Worm (Caenorhabditis elegans) whole organism, late embryonic: ENCODE measurements around the gene uroc-1.

Source experiments
- ets-4 ChIP-seq: sonication (generic microtip); optimal IDR thresholded peaks from 2 replicates; lab custom pipeline; 2016; ENCODE audit warnings: missing genetic modification characterization, missing compliant biosample characterization
- gmeb-2 ChIP-seq: sonication (generic microtip); optimal IDR thresholded peaks from 2 replicates; lab custom pipeline; 2016; ENCODE audit warnings: missing genetic modification characterization, inconsistent platforms, missing compliant biosample characterization
- pros-1 ChIP-seq: fragments of 150-350 bp; optimal IDR thresholded peaks from 2 replicates; lab custom pipeline; 2014; ENCODE audit warnings: missing biosample characterization, missing genetic modification reagents, missing genetic modification characterization

DNA sequence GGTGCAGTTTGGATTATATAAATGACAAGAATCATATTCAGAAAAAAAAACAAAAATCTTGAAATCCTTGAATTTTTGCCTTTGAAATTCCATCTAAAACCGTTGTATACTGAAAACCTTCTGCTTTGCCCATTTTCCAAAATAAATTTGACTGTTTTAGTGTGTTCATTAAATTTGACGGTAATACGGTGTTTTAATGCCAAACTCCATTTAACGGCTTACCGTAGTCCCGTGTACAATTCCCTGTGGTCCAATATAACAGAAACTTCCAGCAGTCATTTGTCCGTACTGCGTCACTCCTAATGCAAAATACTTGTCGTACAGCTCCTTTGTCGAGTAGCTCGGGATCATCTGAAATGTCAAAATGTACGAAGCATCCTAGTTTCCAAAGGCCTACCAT, 2.0 kb downstream of the uroc-1 start:
- no peak for TF ChIP-seq ets-4
- no peak for TF ChIP-seq gmeb-2 (tag; lab: Kevin White, UChicago)
- TF ChIP-seq pros-1 (tag; lab: Kevin White, UChicago), result no peak
